Worm (Caenorhabditis elegans): ENCODE data around the gene F52E10.4.
A peak's percentile ranks its signal among the peaks of the same experiment; 100 is the strongest.

F52E10.4 gene

DNA sequence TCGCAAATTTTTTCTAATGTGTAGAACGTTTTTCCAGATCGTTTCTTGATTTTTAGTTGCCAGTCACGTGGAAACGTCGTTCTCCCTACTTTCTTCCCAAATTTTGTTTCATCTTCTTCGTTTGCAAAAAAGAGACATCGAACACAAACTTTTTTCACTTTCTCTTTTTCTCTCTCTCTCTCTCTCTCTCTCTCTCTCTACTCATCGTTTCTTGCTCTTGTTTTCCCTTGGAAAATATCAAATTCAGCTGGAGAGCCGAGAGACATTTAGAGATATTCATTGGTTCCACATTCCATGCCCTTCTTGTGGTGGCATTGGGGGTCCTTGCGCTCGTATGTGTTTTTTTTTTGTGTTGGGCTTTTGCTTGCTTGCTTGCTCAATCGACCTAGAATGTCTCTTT, 46.4 kb upstream of the F52E10.4 start (continued):
- no peak for TF ChIP-seq nhr-43 (tag; optimal IDR thresholded peaks at IDR 0.05; ENCODE audit: poor library complexity, severe bottlenecking)

DNA sequence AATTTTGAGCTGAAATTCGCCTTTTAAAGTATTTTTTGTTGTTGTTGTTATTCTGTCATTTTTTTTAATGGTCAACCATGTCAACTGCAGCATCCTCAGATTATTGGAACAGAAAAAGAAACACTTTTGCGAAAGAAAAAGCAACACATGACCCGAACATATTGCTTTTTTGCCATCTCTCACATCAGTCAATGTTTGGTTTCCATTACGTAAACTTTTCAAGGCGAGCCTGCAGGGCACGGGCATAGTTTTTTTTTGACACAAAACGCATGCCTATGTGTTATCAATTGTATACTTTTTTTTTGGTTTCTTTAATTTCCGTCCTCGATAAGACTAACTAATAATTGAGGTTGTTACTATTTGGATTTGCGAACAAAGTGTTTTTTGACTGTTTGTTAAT, 44.6 kb upstream of the F52E10.4 start:
- peak; percentile 15 for TF ChIP-seq pqm-1 (tag; optimal IDR thresholded peaks at IDR 0.05)
- peak; percentile 67 for TF ChIP-seq elt-2 (tag; optimal IDR thresholded peaks at IDR 0.05)
- TF ChIP-seq daf-12 (tag; optimal IDR thresholded peaks at IDR 0.05): no peak
- peak; percentile 36 for TF ChIP-seq pha-4 (tag; optimal IDR thresholded peaks at IDR 0.05)
- no peak for TF ChIP-seq nhr-67 (tag; optimal IDR thresholded peaks at IDR 0.05)
- no peak for TF ChIP-seq nhr-76 (tag; optimal IDR thresholded peaks at IDR 0.05)
- TF ChIP-seq lsy-12 (tag; optimal IDR thresholded peaks at IDR 0.05): no peak
- no peak for TF ChIP-seq nhr-23 (tag; optimal IDR thresholded peaks at IDR 0.05)

DNA sequence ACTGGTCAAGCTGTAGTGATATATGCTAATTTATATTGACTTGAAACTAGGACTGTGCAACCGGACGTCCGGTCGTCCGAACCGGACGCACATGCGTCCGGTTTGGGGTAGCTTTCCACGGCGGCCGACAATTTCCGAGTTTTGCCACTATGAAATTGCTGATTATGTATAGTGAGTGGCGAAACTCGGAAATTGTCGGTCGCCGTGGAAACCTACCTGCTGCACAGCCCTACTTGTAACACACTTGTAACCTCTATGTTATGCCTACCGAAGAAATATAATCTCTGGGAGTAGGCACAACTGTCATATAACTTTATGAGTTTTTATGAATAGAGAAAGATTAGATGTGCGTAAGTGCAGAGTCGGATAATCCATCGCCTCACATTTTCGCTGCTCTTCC, 44.1 kb upstream of the F52E10.4 start:
- TF ChIP-seq fkh-2 (tag; optimal IDR thresholded peaks at IDR 0.05) (no peak), fos-1 (tag; optimal IDR thresholded peaks at IDR 0.05) (no peak), hmg-11 (tag; optimal IDR thresholded peaks at IDR 0.05) (no peak), ceh-28 (tag; optimal IDR thresholded peaks at IDR 0.05) (no peak), egl-27 (tag; optimal IDR thresholded peaks at IDR 0.05) (no peak), nhr-67 (tag; optimal IDR thresholded peaks at IDR 0.05) (no peak), mdl-1 (tag; optimal IDR thresholded peaks at IDR 0.05) (no peak), skn-1 (tag; optimal IDR thresholded peaks at IDR 0.05) (no peak), daf-12 (tag; optimal IDR thresholded peaks at IDR 0.05) (no peak), pha-4 (tag; optimal IDR thresholded peaks at IDR 0.05) (no peak), ama-1 (optimal IDR thresholded peaks at IDR 0.05) (no peak), ceh-82 (tag; optimal IDR thresholded peaks at IDR 0.05) (no peak), unc-62 (GFP tag; optimal IDR thresholded peaks at IDR 0.05) (no peak), unc-39 (tag; optimal IDR thresholded peaks at IDR 0.05) (no peak), ceh-16 (tag; optimal IDR thresholded peaks at IDR 0.05) (no peak), ZK546.5 (tag; optimal IDR thresholded peaks at IDR 0.05) (no peak), lsy-12 (tag; optimal IDR thresholded peaks at IDR 0.05) (no peak), egl-5 (tag; optimal IDR thresholded peaks at IDR 0.05) (no peak), fkh-10 (GFP tag; optimal IDR thresholded peaks at IDR 0.05) (no peak), R02D3.7 (tag; optimal IDR thresholded peaks at IDR 0.05) (no peak)

DNA sequence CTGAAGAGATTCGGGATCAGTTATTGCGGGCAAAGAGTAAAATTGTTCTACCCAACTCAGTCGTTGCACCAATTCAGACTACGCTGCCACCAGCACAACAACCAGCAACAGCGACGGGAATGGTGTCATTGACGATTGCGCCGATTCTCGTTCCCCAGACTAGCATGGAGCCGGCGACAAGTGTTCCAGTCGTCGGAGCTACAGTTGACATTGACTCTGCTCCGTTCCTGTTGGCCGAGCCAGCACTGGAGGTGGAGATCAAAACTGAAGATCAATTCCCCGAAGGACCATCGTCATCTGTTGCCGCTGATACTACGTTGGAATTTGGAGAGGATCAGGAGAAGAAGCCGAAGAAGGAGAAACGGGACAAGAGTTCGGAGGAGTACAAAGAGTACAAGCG, 42.6 kb upstream of the F52E10.4 start:
- no peak for TF ChIP-seq nhr-76 (tag; optimal IDR thresholded peaks at IDR 0.05)
- TF ChIP-seq eor-1 (tag; optimal IDR thresholded peaks at IDR 0.05): no peak
- TF ChIP-seq tbx-2 (tag; optimal IDR thresholded peaks at IDR 0.05): no peak
- TF ChIP-seq ztf-4 (tag; optimal IDR thresholded peaks at IDR 0.05): no peak
- no peak for TF ChIP-seq R02D3.7 (tag; optimal IDR thresholded peaks at IDR 0.05)
- TF ChIP-seq unc-62 (GFP tag; optimal IDR thresholded peaks at IDR 0.05): no peak
- TF ChIP-seq ama-1 (optimal IDR thresholded peaks at IDR 0.05): no peak
- no peak for TF ChIP-seq lsy-12 (tag; optimal IDR thresholded peaks at IDR 0.05)
- TF ChIP-seq egl-5 (tag; optimal IDR thresholded peaks at IDR 0.05): no peak
- no peak for TF ChIP-seq nhr-12 (tag; optimal IDR thresholded peaks at IDR 0.05)
- no peak for TF ChIP-seq elt-1 (tag; optimal IDR thresholded peaks at IDR 0.05)
- no peak for TF ChIP-seq nhr-23 (tag; optimal IDR thresholded peaks at IDR 0.05)
- TF ChIP-seq nhr-237 (tag; optimal IDR thresholded peaks at IDR 0.05): no peak
- no peak for TF ChIP-seq skn-1 (tag; optimal IDR thresholded peaks at IDR 0.05)
- no peak for TF ChIP-seq elt-2 (tag; optimal IDR thresholded peaks at IDR 0.05)
- TF ChIP-seq pqm-1 (tag; optimal IDR thresholded peaks at IDR 0.05): no peak

DNA sequence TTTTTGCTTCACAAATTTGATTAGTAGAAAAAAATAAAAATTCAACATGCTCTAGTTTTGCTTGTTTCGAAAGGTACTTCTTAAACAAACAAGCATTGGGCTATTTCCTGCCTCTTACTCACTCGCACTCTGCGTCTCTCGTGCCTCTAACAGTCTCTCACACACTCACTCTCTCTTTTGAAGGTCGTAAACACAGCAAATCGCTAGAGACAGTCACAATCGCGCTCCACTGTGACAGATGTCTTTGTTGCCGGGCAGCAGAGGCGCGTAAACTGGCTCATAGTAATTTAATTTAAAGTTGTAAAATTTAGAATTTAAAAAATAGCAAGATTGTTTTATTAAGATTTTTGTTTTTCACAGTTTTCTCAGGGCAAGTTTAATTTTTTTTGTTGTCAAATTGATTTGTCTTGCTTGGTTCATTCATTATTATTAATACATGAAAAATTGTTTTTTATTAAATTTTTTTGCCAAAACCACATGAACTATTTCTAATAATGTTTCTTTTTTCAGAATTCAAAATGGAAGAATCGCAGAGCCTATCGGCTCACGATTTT, 39.2 kb upstream of the F52E10.4 start, which contains the start of gene taf-3:
Gene taf-3 (plus strand): TSS at position 504 of the 554 bp plus-strand sequence.
- TF ChIP-seq ceh-82 (tag; optimal IDR thresholded peaks at IDR 0.05) (no peak), elt-2 (tag; optimal IDR thresholded peaks at IDR 0.05) (peak; percentile 33), mml-1 (tag; optimal IDR thresholded peaks at IDR 0.05) (no peak), nhr-67 (tag; optimal IDR thresholded peaks at IDR 0.05) (no peak), nhr-77 (tag; optimal IDR thresholded peaks at IDR 0.05) (no peak), ceh-9 (tag; optimal IDR thresholded peaks at IDR 0.05) (no peak), zag-1 (tag; optimal IDR thresholded peaks at IDR 0.05) (no peak), nhr-237 (tag; optimal IDR thresholded peaks at IDR 0.05) (no peak), unc-39 (tag; optimal IDR thresholded peaks at IDR 0.05) (no peak), fos-1 (tag; optimal IDR thresholded peaks at IDR 0.05) (no peak), hmg-11 (tag; optimal IDR thresholded peaks at IDR 0.05) (no peak), snpc-4 (tag; optimal IDR thresholded peaks at IDR 0.05) (peak; percentile 57), skn-1 (tag; optimal IDR thresholded peaks at IDR 0.05) (peak; percentile 8), nhr-23 (tag; optimal IDR thresholded peaks at IDR 0.05) (peak; percentile 50), eor-1 (tag; optimal IDR thresholded peaks at IDR 0.05) (no peak), nhr-11 (tag; optimal IDR thresholded peaks at IDR 0.05) (no peak), lin-39 (tag; optimal IDR thresholded peaks at IDR 0.05) (peak; percentile 44), pha-4 (tag; optimal IDR thresholded peaks at IDR 0.05) (peak; percentile 94), tbx-2 (tag; optimal IDR thresholded peaks at IDR 0.05) (no peak), egl-27 (tag; optimal IDR thresholded peaks at IDR 0.05) (no peak), jun-1 (tag; optimal IDR thresholded peaks at IDR 0.05) (no peak), ama-1 (optimal IDR thresholded peaks at IDR 0.05) (no peak), R02D3.7 (tag; optimal IDR thresholded peaks at IDR 0.05) (no peak), lsy-12 (tag; optimal IDR thresholded peaks at IDR 0.05) (no peak), elt-1 (tag; optimal IDR thresholded peaks at IDR 0.05) (no peak), mdl-1 (tag; optimal IDR thresholded peaks at IDR 0.05) (no peak), daf-12 (tag; optimal IDR thresholded peaks at IDR 0.05) (no peak), ZK546.5 (tag; optimal IDR thresholded peaks at IDR 0.05) (no peak), ztf-4 (tag; optimal IDR thresholded peaks at IDR 0.05) (no peak), ceh-16 (tag; optimal IDR thresholded peaks at IDR 0.05) (no peak), nhr-12 (tag; optimal IDR thresholded peaks at IDR 0.05) (no peak), unc-62 (GFP tag; optimal IDR thresholded peaks at IDR 0.05) (no peak), pqm-1 (tag; optimal IDR thresholded peaks at IDR 0.05) (peak; percentile 59), elt-3 (tag; optimal IDR thresholded peaks at IDR 0.05) (no peak), aly-2 (tag; optimal IDR thresholded peaks at IDR 0.05) (no peak)

All from whole organism, L3 larva.